Worm (Caenorhabditis elegans): ENCODE results near the gene aexr-3.

- TF ChIP-seq ama-1 (optimal IDR thresholded peaks at IDR 0.05) (no peak), zag-1 (tag; optimal IDR thresholded peaks at IDR 0.05) (no peak), nhr-77 (tag; optimal IDR thresholded peaks at IDR 0.05) (no peak), fos-1 (tag; optimal IDR thresholded peaks at IDR 0.05) (no peak), ZK546.5 (tag; optimal IDR thresholded peaks at IDR 0.05) (no peak), nhr-237 (tag; optimal IDR thresholded peaks at IDR 0.05) (no peak)
Measured at ce11 chrX:8926341-8926740, 34.6 kb downstream of the aexr-3 start.
